Fruit fly (Drosophila melanogaster) whole organism, embryonic: Measurements from ENCODE around the gene CG9672.

Experiments
- Adf1 ChIP-seq: fragments of 200-800 bp; sonication (Bioruptor generic); IDR thresholded peaks from 2 replicates; pipeline ENCODE4 v1.3.6; 2022; ENCODE audit warnings: missing biosample characterization, missing genetic modification characterization
- Blimp-1 ChIP-seq: fragments of 200-800 bp; sonication (Bioruptor generic); optimal IDR thresholded peaks from 3 replicates; lab custom pipeline; 2018; ENCODE audit warnings: missing biosample characterization, missing genetic modification characterization, mild to moderate bottlenecking, moderate library complexity, missing genetic modification reagents
- CG10147 ChIP-seq: fragments of 200-800 bp; sonication (Bioruptor generic); optimal IDR thresholded peaks from 2 replicates; lab custom pipeline; 2019; ENCODE audit warnings: missing biosample characterization, mild to moderate bottlenecking, missing genetic modification characterization, moderate library complexity
- CG10274 ChIP-seq: fragments of 200-800 bp; sonication (Bioruptor generic); optimal IDR thresholded peaks from 3 replicates; lab custom pipeline; 2017; ENCODE audit warnings: missing biosample characterization, mild to moderate bottlenecking, missing genetic modification characterization
- CG11085 ChIP-seq: fragments of 200-800 bp; sonication (Bioruptor generic); IDR thresholded peaks from 2 replicates; pipeline ENCODE4 v1.3.6; 2022; ENCODE audit warnings: missing biosample characterization, missing genetic modification characterization
- CG11456 ChIP-seq: fragments of 200-800 bp; sonication (Bioruptor generic); IDR thresholded peaks from 3 replicates; pipeline ENCODE4 v1.3.6; 2022; ENCODE audit warnings: missing biosample characterization, missing genetic modification characterization
- CG14441 ChIP-seq: fragments of 200-800 bp; sonication (Bioruptor generic); IDR thresholded peaks from 2 replicates; pipeline ENCODE4 v1.3.6; 2022; ENCODE audit warnings: missing biosample characterization, missing genetic modification characterization
- CG14860 ChIP-seq: fragments of 200-800 bp; sonication (Bioruptor generic); IDR thresholded peaks from 3 replicates; pipeline ENCODE4 v1.3.6; 2022; ENCODE audit warnings: missing biosample characterization, missing genetic modification characterization; ENCODE audit not compliant: partially characterized antibody
- CG14965 ChIP-seq: fragments of 200-800 bp; sonication (Bioruptor generic); optimal IDR thresholded peaks from 2 replicates; lab custom pipeline; 2016; ENCODE audit warnings: missing biosample characterization, missing genetic modification characterization, borderline replicate concordance
- CG15269 ChIP-seq: fragments of 200-800 bp; sonication (Bioruptor generic); optimal IDR thresholded peaks from 2 replicates; lab custom pipeline; 2018; ENCODE audit warnings: missing biosample characterization, mild to moderate bottlenecking, missing genetic modification characterization, moderate library complexity
- CG1603 ChIP-seq: fragments of 200-800 bp; sonication (Bioruptor generic); optimal IDR thresholded peaks from 2 replicates; lab custom pipeline; 2019; ENCODE audit warnings: missing biosample characterization, mild to moderate bottlenecking, missing genetic modification characterization, moderate library complexity
- CG2199 ChIP-seq: fragments of 200-800 bp; sonication (Bioruptor generic); IDR thresholded peaks from 3 replicates; pipeline ENCODE4 v1.3.6; 2022; ENCODE audit warnings: missing biosample characterization, missing genetic modification characterization
- CG3065 ChIP-seq: fragments of 200-800 bp; sonication (Bioruptor generic); optimal IDR thresholded peaks from 2 replicates; lab custom pipeline; 2016; ENCODE audit warnings: missing biosample characterization, missing genetic modification characterization
- CG31224 ChIP-seq: fragments of 200-800 bp; sonication (Bioruptor generic); IDR thresholded peaks from 2 replicates; pipeline ENCODE4 v1.3.6; 2022; ENCODE audit warnings: missing biosample characterization, missing genetic modification characterization
- CG31388 ChIP-seq: fragments of 200-800 bp; sonication (Bioruptor generic); optimal IDR thresholded peaks from 2 replicates; lab custom pipeline; 2016; ENCODE audit warnings: missing biosample characterization, missing genetic modification characterization
- CG32772 ChIP-seq: fragments of 200-800 bp; sonication (Bioruptor generic); IDR thresholded peaks from 2 replicates; pipeline ENCODE4 v1.3.6; 2022; ENCODE audit warnings: missing biosample characterization, missing genetic modification characterization
- CG34224 ChIP-seq: fragments of 200-800 bp; sonication (Bioruptor generic); IDR thresholded peaks from 3 replicates; pipeline ENCODE4 v1.3.6; 2022; ENCODE audit warnings: missing biosample characterization, missing genetic modification characterization; ENCODE audit not compliant: partially characterized antibody
- CG34422 ChIP-seq: fragments of 200-800 bp; sonication (Bioruptor generic); IDR thresholded peaks from 3 replicates; pipeline ENCODE4 v1.3.6; 2022; ENCODE audit warnings: missing biosample characterization, missing genetic modification characterization
- CG4282 ChIP-seq: fragments of 200-800 bp; sonication (Bioruptor generic); optimal IDR thresholded peaks from 2 replicates; lab custom pipeline; 2016; ENCODE audit warnings: missing biosample characterization, missing genetic modification characterization
- CG4328 ChIP-seq: fragments of 200-800 bp; sonication (Bioruptor generic); optimal IDR thresholded peaks from 3 replicates; lab custom pipeline; 2017; ENCODE audit warnings: missing biosample characterization, missing genetic modification reagents, missing genetic modification characterization
- CG4617 ChIP-seq: fragments of 200-800 bp; sonication (Bioruptor generic); optimal IDR thresholded peaks from 3 replicates; lab custom pipeline; 2016; ENCODE audit warnings: missing biosample characterization, missing genetic modification characterization, borderline replicate concordance
- CG6791 ChIP-seq: fragments of 200-800 bp; sonication (Bioruptor generic); IDR thresholded peaks from 3 replicates; pipeline ENCODE4 v1.3.6; 2022; ENCODE audit warnings: missing biosample characterization, missing genetic modification characterization; ENCODE audit not compliant: partially characterized antibody
- CG7786 ChIP-seq: fragments of 200-800 bp; sonication (Bioruptor generic); optimal IDR thresholded peaks from 2 replicates; lab custom pipeline; 2016; ENCODE audit warnings: missing biosample characterization, missing genetic modification characterization
- CG9609 ChIP-seq: fragments of 200-800 bp; sonication (Bioruptor generic); optimal IDR thresholded peaks from 3 replicates; lab custom pipeline; 2016; ENCODE audit warnings: missing biosample characterization, missing genetic modification characterization
- CG9727 ChIP-seq: fragments of 200-800 bp; sonication (Bioruptor generic); optimal IDR thresholded peaks from 3 replicates; lab custom pipeline; 2017; ENCODE audit warnings: missing biosample characterization, mild to moderate bottlenecking, missing genetic modification characterization
- CG9797 ChIP-seq: fragments of 200-800 bp; sonication (Bioruptor generic); optimal IDR thresholded peaks from 3 replicates; lab custom pipeline; 2018; ENCODE audit warnings: missing biosample characterization, mild to moderate bottlenecking, missing genetic modification characterization
- CG9817 ChIP-seq: fragments of 200-800 bp; sonication (Bioruptor generic); optimal IDR thresholded peaks from 2 replicates; lab custom pipeline; 2018; ENCODE audit warnings: missing biosample characterization, mild to moderate bottlenecking, missing genetic modification characterization, moderate library complexity
- Fer2 ChIP-seq: fragments of 200-800 bp; sonication (Bioruptor generic); optimal IDR thresholded peaks from 2 replicates; lab custom pipeline; 2018; ENCODE audit warnings: missing biosample characterization, mild to moderate bottlenecking, missing genetic modification characterization, moderate library complexity
- Mes4 ChIP-seq: fragments of 200-800 bp; sonication (Bioruptor generic); optimal IDR thresholded peaks from 2 replicates; lab custom pipeline; 2016; ENCODE audit warnings: missing biosample characterization, missing genetic modification characterization
- NC2α ChIP-seq: fragments of 200-800 bp; sonication (Bioruptor generic); optimal IDR thresholded peaks from 2 replicates; lab custom pipeline; 2016; ENCODE audit warnings: missing biosample characterization, missing genetic modification characterization
- Nf-YB ChIP-seq: fragments of 200-800 bp; sonication (Bioruptor generic); optimal IDR thresholded peaks from 3 replicates; lab custom pipeline; 2019; ENCODE audit warnings: missing biosample characterization, mild to moderate bottlenecking, missing genetic modification characterization, moderate library complexity
- Side ChIP-seq: fragments of 200-800 bp; sonication (Bioruptor generic); optimal IDR thresholded peaks from 2 replicates; lab custom pipeline; 2016; ENCODE audit warnings: missing biosample characterization, missing genetic modification characterization
- Sin3A ChIP-seq: fragments of >200 bp; optimal IDR thresholded peaks from 2 replicates; lab custom pipeline; 2018
- Sox100B ChIP-seq: fragments of 200-800 bp; sonication (Bioruptor generic); optimal IDR thresholded peaks from 3 replicates; lab custom pipeline; 2018; ENCODE audit warnings: missing biosample characterization, mild to moderate bottlenecking, missing genetic modification characterization
- Sox102F ChIP-seq: fragments of 200-800 bp; sonication (Bioruptor generic); optimal IDR thresholded peaks from 2 replicates; lab custom pipeline; 2018; ENCODE audit warnings: missing biosample characterization, mild to moderate bottlenecking, missing genetic modification characterization, moderate library complexity
- Taf1 ChIP-seq: fragments of 200-800 bp; sonication (Bioruptor generic); IDR thresholded peaks from 2 replicates; pipeline ENCODE4 v1.3.6; 2022; ENCODE audit warnings: missing biosample characterization, missing genetic modification characterization
- btn ChIP-seq: fragments of 200-800 bp; sonication (Bioruptor generic); optimal IDR thresholded peaks from 2 replicates; lab custom pipeline; 2016; ENCODE audit warnings: missing biosample characterization, missing genetic modification characterization
- crol ChIP-seq: fragments of 200-800 bp; sonication (Bioruptor generic); IDR thresholded peaks from 2 replicates; pipeline ENCODE4 v1.3.6; 2022; ENCODE audit warnings: missing biosample characterization, missing genetic modification characterization
- crp ChIP-seq, 2 experiments: fragments of 200-800 bp; sonication (Bioruptor generic); optimal IDR thresholded peaks; 2 replicates in 1 of 2; 3 replicates in 1 of 2; lab custom pipeline; 2017; ENCODE audit warnings: missing biosample characterization in 2 of 2, missing genetic modification characterization in 2 of 2, mild to moderate bottlenecking in 1 of 2, moderate library complexity in 1 of 2
- disco-r ChIP-seq: fragments of 200-800 bp; sonication (Bioruptor generic); optimal IDR thresholded peaks from 2 replicates; lab custom pipeline; 2016; ENCODE audit warnings: missing biosample characterization, missing genetic modification characterization
- dmrt99B ChIP-seq: fragments of 200-800 bp; sonication (Bioruptor generic); optimal IDR thresholded peaks from 2 replicates; lab custom pipeline; 2018; ENCODE audit warnings: missing biosample characterization, mild to moderate bottlenecking, missing genetic modification characterization, moderate library complexity
- en ChIP-seq: fragments of 200-800 bp; sonication (Bioruptor generic); optimal IDR thresholded peaks from 2 replicates; lab custom pipeline; 2016; ENCODE audit warnings: missing biosample characterization, missing genetic modification characterization
- grau ChIP-seq: fragments of 200-800 bp; optimal IDR thresholded peaks from 3 replicates; lab custom pipeline; 2019; ENCODE audit warnings: missing biosample characterization, mild to moderate bottlenecking, missing genetic modification characterization, moderate library complexity
- lab ChIP-seq: fragments of 200-800 bp; sonication (Bioruptor generic); optimal IDR thresholded peaks from 3 replicates; lab custom pipeline; 2017; ENCODE audit warnings: missing biosample characterization, missing genetic modification characterization, mild to moderate bottlenecking, moderate library complexity, missing genetic modification reagents
- lov ChIP-seq, 2 experiments: fragments of 200-800 bp in 1 of 2; fragments of >200 bp in 1 of 2; sonication (Bioruptor generic) in 1 of 2; IDR thresholded peaks in 1 of 2; optimal IDR thresholded peaks in 1 of 2; 2 replicates in 1 of 2; 3 replicates in 1 of 2; pipeline versions ENCODE4 v1.3.6 to Lab custom; 2017 to 2022; ENCODE audit warnings: missing biosample characterization in 1 of 2, missing genetic modification characterization in 1 of 2
- peb ChIP-seq: fragments of 200-800 bp; sonication (Bioruptor generic); IDR thresholded peaks from 2 replicates; pipeline ENCODE4 v1.3.6; 2022; ENCODE audit warnings: missing biosample characterization, missing genetic modification characterization
- ranshi ChIP-seq: fragments of 200-800 bp; sonication (Bioruptor generic); IDR thresholded peaks from 2 replicates; pipeline ENCODE4 v1.3.6; 2022; ENCODE audit warnings: missing biosample characterization, missing genetic modification characterization
- seq ChIP-seq: fragments of 200-800 bp; sonication (Bioruptor generic); IDR thresholded peaks from 2 replicates; pipeline ENCODE4 v1.3.6; 2022; ENCODE audit warnings: missing biosample characterization, missing genetic modification characterization
- tin ChIP-seq: fragments of 200-800 bp; sonication (Bioruptor generic); optimal IDR thresholded peaks from 3 replicates; lab custom pipeline; 2016; ENCODE audit warnings: missing biosample characterization, missing genetic modification characterization
- trem ChIP-seq: fragments of 200-800 bp; optimal IDR thresholded peaks from 3 replicates; lab custom pipeline; 2019; ENCODE audit warnings: missing biosample characterization, mild to moderate bottlenecking, missing genetic modification characterization, moderate library complexity
- zf30C ChIP-seq: fragments of 200-800 bp; sonication (Bioruptor generic); optimal IDR thresholded peaks from 3 replicates; lab custom pipeline; 2018; ENCODE audit warnings: missing biosample characterization, mild to moderate bottlenecking, missing genetic modification characterization

The CG9672 gene

DNA sequence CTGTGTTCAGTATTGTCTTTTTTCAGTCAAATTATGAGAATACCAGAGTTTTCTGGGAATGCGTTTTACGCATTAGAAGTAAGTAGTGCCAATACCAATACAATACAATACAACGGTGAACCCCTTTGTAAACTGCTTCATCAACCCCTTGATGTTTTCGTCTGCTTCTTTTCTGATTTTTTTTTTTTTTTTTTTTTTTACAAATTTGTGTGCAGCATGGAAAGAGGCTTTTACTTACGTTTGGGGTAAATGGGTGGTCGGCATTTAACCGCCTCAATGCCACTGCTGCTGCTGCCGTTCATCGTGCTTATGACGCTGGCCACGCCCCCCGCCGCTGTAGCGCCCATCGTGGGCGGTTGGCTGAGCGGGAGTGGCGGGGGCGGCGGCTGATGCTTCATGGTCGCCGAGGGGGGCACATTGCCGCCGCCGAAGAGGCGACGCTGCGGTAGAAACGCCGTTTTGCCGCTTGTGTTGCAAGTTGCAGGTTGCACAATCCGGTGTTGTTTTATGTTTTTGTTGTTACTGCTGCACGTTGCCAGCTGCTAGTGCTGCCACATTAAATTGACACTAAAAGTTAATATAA is 12.8 kb downstream of the CG9672 start (continued):
- peak; percentile 80 for TF ChIP-seq crol (GFP tag; lab: Robert Waterston, UW)
- peak; percentile 52; the same call in 1 of the 3 replicates for TF ChIP-seq CG2199 (GFP tag; lab: Robert Waterston, UW)
- no peak for TF ChIP-seq Mes4
- no peak for TF ChIP-seq btn (GFP tag; lab: Kevin White, UChicago)
- TF ChIP-seq CG11456 (GFP tag; lab: Robert Waterston, UW), result 0 out of 3 replicates have a peak, but pooled peaks have one; percentile 56
- no peak for TF ChIP-seq grau (tag; lab: Kevin White, UChicago)
- TF ChIP-seq CG6791 (GFP tag; lab: Robert Waterston, UW), result no peak
- no peak for TF ChIP-seq disco-r (GFP tag; lab: Kevin White, UChicago)
- TF ChIP-seq CG31388, result no peak
- no peak for TF ChIP-seq Taf1
- TF ChIP-seq CG10274, result no peak
- TF ChIP-seq CG9609, result no peak
- TF ChIP-seq CG14965 (GFP tag; lab: Kevin White, UChicago), result no peak
- peak; percentile 19 for TF ChIP-seq CG3065 (GFP tag; lab: Kevin White, UChicago)
- no peak for TF ChIP-seq CG34224 (GFP tag; lab: Robert Waterston, UW)
- TF ChIP-seq CG31224 (GFP tag; lab: Robert Waterston, UW), result no peak
- no peak for TF ChIP-seq CG9797 (GFP tag; lab: Kevin White, UChicago)
- TF ChIP-seq NC2α (GFP tag; lab: Kevin White, UChicago), result no peak
- no peak for TF ChIP-seq CG15269 (tag; lab: Kevin White, UChicago)
- TF ChIP-seq lab (GFP tag; lab: Kevin White, UChicago), result no peak
- no peak for TF ChIP-seq CG14441
- TF ChIP-seq Adf1 (GFP tag; lab: Robert Waterston, UW), result no peak
- no peak for TF ChIP-seq crp (GFP tag; optimal IDR thresholded peaks at IDR 0.05; lab: Kevin White, UChicago)
- TF ChIP-seq CG9727, result no peak
- no peak for TF ChIP-seq lov (optimal IDR thresholded peaks at IDR 0.05; lab: Kevin White, UChicago)
- no peak for TF ChIP-seq lov (GFP tag; IDR thresholded peaks at IDR 0.05; lab: Robert Waterston, UW)
- TF ChIP-seq trem (tag; lab: Kevin White, UChicago), result no peak
- no peak for TF ChIP-seq en (GFP tag; lab: Kevin White, UChicago)
- TF ChIP-seq CG4617 (GFP tag; lab: Kevin White, UChicago), result no peak
- TF ChIP-seq peb (GFP tag; lab: Robert Waterston, UW), result no peak
- TF ChIP-seq CG7786 (GFP tag; lab: Kevin White, UChicago), result no peak
- peak; percentile 65 for TF ChIP-seq CG32772 (GFP tag; lab: Robert Waterston, UW)
- no peak for TF ChIP-seq CG11085 (GFP tag; lab: Robert Waterston, UW)

DNA sequence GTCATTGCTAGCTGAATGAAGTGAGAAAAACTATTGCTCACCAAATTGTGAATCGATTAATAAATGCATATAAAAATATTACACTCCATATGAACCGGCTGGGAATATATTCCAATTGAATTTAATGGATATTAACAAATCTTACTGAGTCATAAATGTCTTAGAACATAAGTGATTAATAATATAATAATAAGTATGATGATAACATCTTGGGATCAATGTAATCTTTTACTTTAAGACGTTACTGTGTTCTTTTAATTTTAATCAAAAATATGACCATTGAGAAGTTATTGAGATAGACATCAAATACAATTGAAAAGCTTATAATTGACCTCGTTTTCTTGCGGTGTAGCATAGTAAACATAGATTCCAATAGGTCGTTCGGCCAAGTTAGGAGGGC is 14.3 kb downstream of the CG9672 start:
- TF ChIP-seq Fer2 (tag; lab: Kevin White, UChicago) (no peak), CG4282 (no peak), ranshi (no peak), CG9817 (tag; lab: Kevin White, UChicago) (peak; percentile 35), CG34422 (no peak), zf30C (GFP tag; lab: Kevin White, UChicago) (no peak), seq (no peak), tin (no peak), CG4328 (GFP tag; lab: Kevin White, UChicago) (no peak), dmrt99B (tag; lab: Kevin White, UChicago) (peak; percentile 49), CG14860 (no peak), CG1603 (tag; lab: Kevin White, UChicago) (no peak), Side (no peak), Sox100B (GFP tag; lab: Kevin White, UChicago) (no peak), Sin3A (no peak), Blimp-1 (no peak), Sox102F (GFP tag; lab: Kevin White, UChicago) (peak; percentile 44), CG10147 (GFP tag; lab: Kevin White, UChicago) (no peak), Nf-YB (GFP tag; lab: Kevin White, UChicago) (no peak)
